Fruit fly (Drosophila melanogaster) whole organism, pupa: ENCODE results near the gene meigo.

ENCODE experiments used
- CG34367 ChIP-seq: fragments of 200-800 bp; sonication (Bioruptor generic); optimal IDR thresholded peaks from 2 replicates; lab custom pipeline; 2018; ENCODE audit warnings: missing biosample characterization, mild to moderate bottlenecking, missing genetic modification characterization
- Snoo ChIP-seq: fragments of 200-800 bp; sonication (Bioruptor generic); optimal IDR thresholded peaks from 3 replicates; lab custom pipeline; 2017; ENCODE audit warnings: missing biosample characterization, mild to moderate bottlenecking, missing genetic modification characterization, inconsistent platforms
- fd96Ca ChIP-seq: fragments of 200-800 bp; sonication (Bioruptor generic); IDR thresholded peaks from 3 replicates; pipeline ENCODE4 v1.3.6; 2022; ENCODE audit warnings: missing biosample characterization, missing genetic modification characterization

- TF ChIP-seq CG34367 (tag; lab: Kevin White, UChicago) (no peak), Snoo (no peak), fd96Ca (no peak)
Measured at dm6 chr3R:21168105-21168504, 30.0 kb downstream of the meigo start, which contains the start of gene Snmp1.
